Fruit fly (Drosophila melanogaster): ENCODE measurements around the gene CG3091.

DNA sequence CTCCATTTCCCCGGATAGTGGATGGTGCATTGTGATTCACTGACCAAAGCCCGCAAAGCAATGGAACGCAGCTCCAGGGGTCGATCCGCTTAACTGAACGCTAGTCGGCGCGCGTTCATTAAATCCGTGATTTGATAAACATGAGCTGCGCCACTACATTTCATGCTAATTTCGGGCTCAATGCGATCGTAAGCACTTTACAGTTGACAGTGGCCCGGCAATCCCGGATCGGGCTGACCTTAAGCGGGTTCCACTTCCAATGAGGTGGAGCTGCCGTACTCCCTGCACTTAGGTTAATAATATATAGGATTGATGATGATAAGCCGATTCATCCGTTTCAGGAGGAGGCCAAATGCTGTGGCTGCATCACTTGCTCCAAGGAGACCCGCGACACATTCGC lies 50.2 kb downstream of the CG3091 start, which contains the start of gene FarO:
- TF ChIP-seq psq (optimal IDR thresholded peaks at IDR 0.05) (no peak), CG8478 (optimal IDR thresholded peaks at IDR 0.05) (no peak), pan (optimal IDR thresholded peaks at IDR 0.05) (no peak)
